Worm (Caenorhabditis elegans) whole organism, mixed stage, embryonic: ENCODE data around the gene snpc-1.1.

Experiments used
- M03D4.4 ChIP-seq: sonication (generic microtip); optimal IDR thresholded peaks from 2 replicates; lab custom pipeline; 2017; ENCODE audit warnings: mild to moderate bottlenecking, missing genetic modification characterization, missing compliant biosample characterization
- blmp-1 ChIP-seq: fragments of 150-350 bp; optimal IDR thresholded peaks from 2 replicates; lab custom pipeline; 2014; ENCODE audit warnings: missing biosample characterization, missing genetic modification characterization
- drap-1 ChIP-seq: fragments of 200-800 bp; sonication (Bioruptor generic); optimal IDR thresholded peaks from 3 replicates; lab custom pipeline; 2018; ENCODE audit warnings: mild to moderate bottlenecking, missing genetic modification characterization, missing compliant biosample characterization
- flh-1 ChIP-seq: fragments of 200-800 bp; sonication (Bioruptor generic); optimal IDR thresholded peaks from 2 replicates; lab custom pipeline; 2018; ENCODE audit warnings: mild to moderate bottlenecking, missing genetic modification characterization, moderate library complexity, missing compliant biosample characterization
- lin-13 ChIP-seq: fragments of 150-350 bp; optimal IDR thresholded peaks from 2 replicates; lab custom pipeline; 2014; ENCODE audit warnings: missing biosample characterization, missing genetic modification characterization
- lsy-2 ChIP-seq: fragments of 150-350 bp; optimal IDR thresholded peaks from 2 replicates; lab custom pipeline; 2014; ENCODE audit warnings: missing biosample characterization, missing genetic modification characterization
- mep-1 ChIP-seq: fragments of 150-350 bp; optimal IDR thresholded peaks from 2 replicates; lab custom pipeline; 2017; ENCODE audit warnings: missing biosample characterization, missing genetic modification reagents, missing genetic modification characterization, inconsistent platforms
- nhr-28 ChIP-seq: fragments of 150-350 bp; optimal IDR thresholded peaks from 2 replicates; lab custom pipeline; 2014; ENCODE audit warnings: missing biosample characterization, missing genetic modification characterization
- nhr-76 ChIP-seq: sonication (generic microtip); optimal IDR thresholded peaks from 2 replicates; lab custom pipeline; 2017; ENCODE audit warnings: missing biosample characterization, missing genetic modification characterization
- pha-4 ChIP-seq: fragments of 150-350 bp; optimal IDR thresholded peaks from 2 replicates; lab custom pipeline; 2018; ENCODE audit warnings: missing biosample characterization, missing genetic modification reagents, missing genetic modification characterization
- snpc-4 ChIP-seq: fragments of 150-350 bp; optimal IDR thresholded peaks from 2 replicates; lab custom pipeline; 2014; ENCODE audit warnings: missing biosample characterization, missing genetic modification characterization
- tbx-8 ChIP-seq: fragments of 200-800 bp; sonication (Bioruptor generic); optimal IDR thresholded peaks from 2 replicates; lab custom pipeline; 2018; ENCODE audit warnings: mild to moderate bottlenecking, missing genetic modification characterization, moderate library complexity, missing compliant biosample characterization
- unc-62 ChIP-seq: fragments of 150-350 bp; optimal IDR thresholded peaks from 2 replicates; lab custom pipeline; 2014; ENCODE audit warnings: missing biosample characterization, missing genetic modification reagents, missing genetic modification characterization
- ztf-11 ChIP-seq: fragments of 150-350 bp; optimal IDR thresholded peaks from 2 replicates; lab custom pipeline; 2014; ENCODE audit warnings: missing biosample characterization, missing genetic modification characterization

ce11 chrII:7806872-7807271, 25.8 kb upstream of the snpc-1.1 start:
- no peak for TF ChIP-seq M03D4.4 (tag; lab: Kevin White, UChicago)
- no peak for TF ChIP-seq lsy-2 (tag; lab: Kevin White, UChicago)
- TF ChIP-seq flh-1 (GFP tag; lab: Kevin White, UChicago), result no peak
- no peak for TF ChIP-seq nhr-76 (tag; lab: Kevin White, UChicago)
- TF ChIP-seq tbx-8 (GFP tag; lab: Kevin White, UChicago), result no peak
- no peak for TF ChIP-seq unc-62
- TF ChIP-seq lin-13 (tag; lab: Kevin White, UChicago), result no peak
- TF ChIP-seq drap-1, result no peak
- no peak for TF ChIP-seq mep-1 (tag; lab: Kevin White, UChicago)
- TF ChIP-seq blmp-1 (tag; lab: Kevin White, UChicago), result no peak
- TF ChIP-seq nhr-28 (tag; lab: Kevin White, UChicago), result no peak
- no peak for TF ChIP-seq pha-4
- no peak for TF ChIP-seq ztf-11
- no peak for TF ChIP-seq snpc-4 (tag; lab: Kevin White, UChicago)
